Worm (Caenorhabditis elegans) whole organism, midembryonic: ENCODE data around the gene C25E10.8.

Source experiments
- T22C8.4 ChIP-seq: fragments of 200-800 bp; sonication (Bioruptor generic); IDR thresholded peaks from 2 replicates; pipeline ENCODE4 v1.3.6; 2022; ENCODE audit warnings: missing genetic modification characterization, missing compliant biosample characterization
- cog-1 ChIP-seq: sonication (generic microtip); optimal IDR thresholded peaks from 2 replicates; lab custom pipeline; 2016; ENCODE audit warnings: missing genetic modification characterization, missing compliant biosample characterization
- flt-1 ChIP-seq: fragments of 200-800 bp; sonication (Bioruptor generic); IDR thresholded peaks from 2 replicates; pipeline ENCODE4 v1.3.6; 2022; ENCODE audit warnings: missing genetic modification characterization, missing compliant biosample characterization
- klf-2 ChIP-seq: fragments of 200-800 bp; sonication (Bioruptor generic); conservative IDR thresholded peaks from 2 replicates; pipeline ENCODE4 v1.3.6; 2022; ENCODE audit warnings: missing genetic modification reagents, missing genetic modification characterization, missing compliant biosample characterization
- med-1 ChIP-seq: sonication (generic microtip); optimal IDR thresholded peaks from 2 replicates; lab custom pipeline; 2017; ENCODE audit warnings: missing genetic modification characterization, mild to moderate bottlenecking, missing compliant biosample characterization, antibody characterized with exemption, missing genetic modification reagents; ENCODE audit not compliant: insufficient read depth
- ref-1 ChIP-seq: fragments of 200-800 bp; sonication (Bioruptor generic); conservative IDR thresholded peaks from 2 replicates; pipeline ENCODE4 v1.3.6; 2022; ENCODE audit warnings: missing genetic modification reagents, missing genetic modification characterization, missing compliant biosample characterization
- tab-1 ChIP-seq: fragments of 200-800 bp; sonication (Bioruptor generic); IDR thresholded peaks from 2 replicates; pipeline ENCODE4 v1.3.6; 2022; ENCODE audit warnings: missing genetic modification characterization, missing compliant biosample characterization
- ztf-23 ChIP-seq: fragments of 200-800 bp; sonication (Bioruptor generic); IDR thresholded peaks from 2 replicates; pipeline ENCODE4 v1.3.6; 2022; ENCODE audit warnings: missing genetic modification reagents, missing genetic modification characterization, missing compliant biosample characterization
- ztf-29 ChIP-seq: fragments of 200-800 bp; sonication (Bioruptor generic); IDR thresholded peaks from 2 replicates; pipeline ENCODE4 v1.3.6; 2022; ENCODE audit warnings: missing genetic modification reagents, missing genetic modification characterization, missing compliant biosample characterization

The C25E10.8 gene

ce11 chrV:9075827-9076226, 22.0 kb upstream of the C25E10.8 start:
- TF ChIP-seq ztf-23 (GFP tag; lab: Robert Waterston, UW) (no peak), T22C8.4 (GFP tag; lab: Robert Waterston, UW) (no peak), klf-2 (GFP tag; lab: Robert Waterston, UW) (no peak), flt-1 (GFP tag; lab: Robert Waterston, UW) (no peak), ztf-29 (GFP tag; lab: Robert Waterston, UW) (no peak), cog-1 (no peak), tab-1 (GFP tag; lab: Robert Waterston, UW) (no peak), ref-1 (GFP tag; lab: Robert Waterston, UW) (no peak), med-1 (no peak)

ce11 chrV:9074360-9074834, 20.5 kb upstream of the C25E10.8 start:
- no peak for TF ChIP-seq med-1
- TF ChIP-seq ztf-23 (GFP tag; lab: Robert Waterston, UW): no peak
- TF ChIP-seq T22C8.4 (GFP tag; lab: Robert Waterston, UW): no peak
- no peak for TF ChIP-seq flt-1 (GFP tag; lab: Robert Waterston, UW)
- TF ChIP-seq ztf-29 (GFP tag; lab: Robert Waterston, UW): no peak
- no peak for TF ChIP-seq klf-2 (GFP tag; lab: Robert Waterston, UW)
- no peak for TF ChIP-seq ref-1 (GFP tag; lab: Robert Waterston, UW)
- TF ChIP-seq tab-1 (GFP tag; lab: Robert Waterston, UW): no peak
- TF ChIP-seq cog-1: no peak

- TF ChIP-seq ref-1 (GFP tag; lab: Robert Waterston, UW) (no peak), cog-1 (no peak), klf-2 (GFP tag; lab: Robert Waterston, UW) (no peak), med-1 (no peak), tab-1 (GFP tag; lab: Robert Waterston, UW) (no peak), flt-1 (GFP tag; lab: Robert Waterston, UW) (no peak)
Observed at ce11 chrV:9073322-9074038, 19.6 kb upstream of the C25E10.8 start, which contains the start of gene oac-50. Gene oac-50, minus strand, starts transcription at chrV:9073540.

ce11 chrV:9069680-9070079, 15.8 kb upstream of the C25E10.8 start, which contains the start of gene T27E4.5:
Gene T27E4.5, minus strand, starts transcription at chrV:9069780.
- no peak for TF ChIP-seq klf-2 (GFP tag; lab: Robert Waterston, UW)
- TF ChIP-seq cog-1: no peak
- TF ChIP-seq med-1: no peak
- no peak for TF ChIP-seq tab-1 (GFP tag; lab: Robert Waterston, UW)
- TF ChIP-seq ztf-29 (GFP tag; lab: Robert Waterston, UW): no peak

- TF ChIP-seq ztf-29 (GFP tag; lab: Robert Waterston, UW): no peak
- TF ChIP-seq tab-1 (GFP tag; lab: Robert Waterston, UW): no peak
Observed at ce11 chrV:9067678-9068077, 13.8 kb upstream of the C25E10.8 start, which contains the start of gene fip-2. Gene fip-2, plus strand, starts transcription at chrV:9067978.

DNA sequence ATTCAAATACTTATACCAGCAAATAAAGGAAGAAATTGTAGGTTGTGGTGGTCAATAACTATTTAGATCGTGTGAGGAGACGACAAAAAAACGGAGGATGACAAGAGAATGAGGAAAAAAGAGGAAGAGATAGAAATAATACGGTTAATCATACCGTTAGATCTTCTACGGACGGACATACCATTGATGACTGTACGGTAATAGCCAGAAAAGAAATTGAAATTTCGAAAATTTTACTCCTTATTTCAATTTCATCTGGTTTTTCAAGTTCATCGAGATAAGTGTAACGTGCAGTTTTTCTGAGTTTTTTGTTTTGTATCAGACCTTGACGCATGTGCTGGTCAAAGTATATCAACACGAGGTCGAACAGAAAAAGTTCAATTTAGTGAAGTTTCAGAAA, 12.0 kb upstream of the C25E10.8 start:
- no peak for TF ChIP-seq ztf-29 (GFP tag; lab: Robert Waterston, UW)
- TF ChIP-seq tab-1 (GFP tag; lab: Robert Waterston, UW): no peak
- no peak for TF ChIP-seq ztf-23 (GFP tag; lab: Robert Waterston, UW)
- no peak for TF ChIP-seq T22C8.4 (GFP tag; lab: Robert Waterston, UW)
- no peak for TF ChIP-seq ref-1 (GFP tag; lab: Robert Waterston, UW)
- no peak for TF ChIP-seq cog-1
- TF ChIP-seq flt-1 (GFP tag; lab: Robert Waterston, UW): no peak
- TF ChIP-seq klf-2 (GFP tag; lab: Robert Waterston, UW): no peak
- no peak for TF ChIP-seq med-1

DNA sequence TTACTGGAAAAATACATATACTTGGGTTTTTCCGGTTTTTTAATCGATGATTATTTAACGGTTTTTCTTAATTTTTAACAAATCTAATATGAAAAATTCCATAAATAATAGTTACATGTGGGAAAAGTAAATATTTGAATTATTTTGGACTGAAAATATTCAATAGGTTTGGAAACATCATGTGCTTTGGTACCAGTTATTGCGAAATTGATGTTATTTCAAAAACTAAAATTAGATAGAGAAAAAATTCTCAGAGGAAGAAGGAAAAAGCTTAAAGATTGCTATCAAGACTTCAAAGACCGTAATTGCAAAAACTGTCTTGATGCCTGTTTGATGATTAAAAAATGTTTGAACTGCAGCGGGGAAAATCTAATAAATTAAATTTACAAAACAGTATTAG, 11.1 kb upstream of the C25E10.8 start:
- no peak for TF ChIP-seq ref-1 (GFP tag; lab: Robert Waterston, UW)
- TF ChIP-seq ztf-23 (GFP tag; lab: Robert Waterston, UW): no peak
- no peak for TF ChIP-seq flt-1 (GFP tag; lab: Robert Waterston, UW)
- TF ChIP-seq T22C8.4 (GFP tag; lab: Robert Waterston, UW): no peak
- no peak for TF ChIP-seq klf-2 (GFP tag; lab: Robert Waterston, UW)
- TF ChIP-seq tab-1 (GFP tag; lab: Robert Waterston, UW): no peak
- TF ChIP-seq ztf-29 (GFP tag; lab: Robert Waterston, UW): no peak

- TF ChIP-seq ref-1 (GFP tag; lab: Robert Waterston, UW) (no peak), ztf-29 (GFP tag; lab: Robert Waterston, UW) (no peak), ztf-23 (GFP tag; lab: Robert Waterston, UW) (no peak), cog-1 (no peak), T22C8.4 (GFP tag; lab: Robert Waterston, UW) (no peak), tab-1 (GFP tag; lab: Robert Waterston, UW) (no peak)
Observed at ce11 chrV:9063134-9063533, 9.3 kb upstream of the C25E10.8 start.

DNA sequence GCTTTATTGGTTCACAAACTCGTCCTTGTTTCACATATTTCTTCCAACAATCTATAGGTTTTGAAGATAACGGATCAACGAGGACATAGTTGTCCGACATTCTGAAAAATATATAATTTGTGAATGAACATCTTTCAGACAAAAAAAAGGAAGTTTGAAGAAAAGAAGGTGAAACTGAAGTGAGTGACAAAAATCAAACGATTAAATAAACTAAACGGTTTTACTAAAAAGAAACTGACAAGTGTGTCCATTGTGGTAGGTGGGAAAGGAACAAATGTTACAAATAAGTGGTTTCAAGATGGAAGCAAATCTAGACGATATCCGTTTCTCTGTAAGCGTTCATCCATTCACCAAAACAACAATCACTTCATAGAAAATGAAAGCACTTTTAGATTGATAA, 8.5 kb upstream of the C25E10.8 start, which contains the start of gene C25E10.12:
C25E10.12 (minus strand) TSS at position 101 of the 400 bp plus-strand sequence.
- TF ChIP-seq ztf-23 (GFP tag; lab: Robert Waterston, UW) (no peak), T22C8.4 (GFP tag; lab: Robert Waterston, UW) (no peak)

- TF ChIP-seq med-1: no peak
- no peak for TF ChIP-seq flt-1 (GFP tag; lab: Robert Waterston, UW)
- TF ChIP-seq ref-1 (GFP tag; lab: Robert Waterston, UW): no peak
- TF ChIP-seq T22C8.4 (GFP tag; lab: Robert Waterston, UW): no peak
- TF ChIP-seq ztf-29 (GFP tag; lab: Robert Waterston, UW): no peak
- no peak for TF ChIP-seq tab-1 (GFP tag; lab: Robert Waterston, UW)
- no peak for TF ChIP-seq klf-2 (GFP tag; lab: Robert Waterston, UW)
Observed at ce11 chrV:9059468-9059867, 5.6 kb upstream of the C25E10.8 start, which contains the start of the genes C25E10.16 and C25E10.13. Gene C25E10.16, minus strand, starts transcription at chrV:9059568. Gene C25E10.13, plus strand, starts transcription at chrV:9059723.
